Worm (Caenorhabditis elegans) whole organism, L3 larva: ENCODE data around the gene pcp-5.

ENCODE experiments used
- R02D3.7 ChIP-seq: fragments of 150-350 bp; optimal IDR thresholded peaks from 2 replicates; lab custom pipeline; 2014; ENCODE audit warnings: missing biosample characterization, missing genetic modification characterization
- aly-2 ChIP-seq: fragments of 150-350 bp; optimal IDR thresholded peaks from 2 replicates; lab custom pipeline; 2014; ENCODE audit warnings: missing biosample characterization, missing genetic modification characterization
- ama-1 ChIP-seq: fragments of 150-350 bp; optimal IDR thresholded peaks from 2 replicates; lab custom pipeline; 2018
- ceh-28 ChIP-seq: fragments of 150-350 bp; optimal IDR thresholded peaks from 2 replicates; lab custom pipeline; 2014; ENCODE audit warnings: missing biosample characterization, missing genetic modification reagents, missing genetic modification characterization
- ceh-82 ChIP-seq: fragments of 150-350 bp; optimal IDR thresholded peaks from 2 replicates; lab custom pipeline; 2014; ENCODE audit warnings: missing biosample characterization, missing genetic modification characterization
- ceh-9 ChIP-seq: sonication (generic microtip); optimal IDR thresholded peaks from 2 replicates; lab custom pipeline; 2018; ENCODE audit warnings: missing biosample characterization, missing genetic modification characterization
- daf-12 ChIP-seq: fragments of 150-350 bp; optimal IDR thresholded peaks from 2 replicates; lab custom pipeline; 2014; ENCODE audit warnings: missing biosample characterization, missing genetic modification reagents, missing genetic modification characterization
- egl-27 ChIP-seq: sonication (generic microtip); optimal IDR thresholded peaks from 4 replicates; lab custom pipeline; 2017; ENCODE audit warnings: missing biosample characterization, missing genetic modification reagents, missing genetic modification characterization
- elt-2 ChIP-seq: sonication (generic microtip); optimal IDR thresholded peaks from 2 replicates; lab custom pipeline; 2016; ENCODE audit warnings: missing genetic modification reagents, mild to moderate bottlenecking, missing genetic modification characterization, missing compliant biosample characterization
- elt-3 ChIP-seq, 3 experiments: fragments of 150-350 bp in 1 of 3; sonication (generic microtip) in 2 of 3; optimal IDR thresholded peaks; 2 replicates in 2 of 3; 4 replicates in 1 of 3; lab custom pipeline; 2014 to 2017; ENCODE audit warnings: missing biosample characterization in 3 of 3, missing genetic modification characterization in 3 of 3
- fkh-10 ChIP-seq: sonication (generic microtip); optimal IDR thresholded peaks from 2 replicates; lab custom pipeline; 2017; ENCODE audit warnings: missing biosample characterization, missing genetic modification reagents, missing genetic modification characterization
- fkh-2 ChIP-seq: fragments of 150-350 bp; optimal IDR thresholded peaks from 2 replicates; lab custom pipeline; 2014; ENCODE audit warnings: missing biosample characterization, missing genetic modification reagents, missing genetic modification characterization
- hmg-11 ChIP-seq: sonication (generic microtip); optimal IDR thresholded peaks from 2 replicates; lab custom pipeline; 2016; ENCODE audit warnings: missing genetic modification characterization, missing compliant biosample characterization
- lin-15B ChIP-seq: fragments of 150-350 bp; optimal IDR thresholded peaks from 2 replicates; lab custom pipeline; 2014; ENCODE audit warnings: missing biosample characterization, missing genetic modification characterization
- lin-39 ChIP-seq: fragments of 150-350 bp; optimal IDR thresholded peaks from 2 replicates; lab custom pipeline; 2018; ENCODE audit warnings: missing biosample characterization, missing genetic modification reagents, missing genetic modification characterization
- lsy-12 ChIP-seq: sonication (generic microtip); optimal IDR thresholded peaks from 2 replicates; lab custom pipeline; 2016; ENCODE audit warnings: mild to moderate bottlenecking, missing genetic modification characterization, missing compliant biosample characterization
- mdl-1 ChIP-seq: fragments of 150-350 bp; optimal IDR thresholded peaks from 2 replicates; lab custom pipeline; 2014; ENCODE audit warnings: missing biosample characterization, missing genetic modification characterization
- mml-1 ChIP-seq: fragments of 150-350 bp; sonication (generic microtip); optimal IDR thresholded peaks from 3 replicates; lab custom pipeline; 2014; ENCODE audit warnings: missing biosample characterization, missing genetic modification characterization
- nfya-1 ChIP-seq: sonication (generic microtip); optimal IDR thresholded peaks from 2 replicates; lab custom pipeline; 2017; ENCODE audit warnings: missing genetic modification characterization, mild to moderate bottlenecking, missing compliant biosample characterization, antibody characterized with exemption, moderate library complexity; ENCODE audit not compliant: insufficient read depth
- nhr-12 ChIP-seq: fragments of 150-350 bp; optimal IDR thresholded peaks from 2 replicates; lab custom pipeline; 2014; ENCODE audit warnings: missing biosample characterization, missing genetic modification characterization
- nhr-237 ChIP-seq: fragments of 150-350 bp; optimal IDR thresholded peaks from 2 replicates; lab custom pipeline; 2014; ENCODE audit warnings: missing biosample characterization, missing genetic modification characterization
- nhr-25 ChIP-seq: sonication (generic microtip); optimal IDR thresholded peaks from 2 replicates; lab custom pipeline; 2017; ENCODE audit warnings: missing biosample characterization, missing genetic modification characterization
- nhr-43 ChIP-seq: sonication (generic microtip); optimal IDR thresholded peaks from 2 replicates; lab custom pipeline; 2016; ENCODE audit warnings: mild to moderate bottlenecking, missing genetic modification characterization, missing compliant biosample characterization; ENCODE audit not compliant: poor library complexity, severe bottlenecking
- nhr-77 ChIP-seq: fragments of 150-350 bp; optimal IDR thresholded peaks from 2 replicates; lab custom pipeline; 2014; ENCODE audit warnings: missing biosample characterization, missing genetic modification characterization
- pha-4 ChIP-seq: fragments of 150-350 bp; optimal IDR thresholded peaks from 2 replicates; lab custom pipeline; 2014; ENCODE audit warnings: missing biosample characterization, missing genetic modification reagents, missing genetic modification characterization
- pqm-1 ChIP-seq: fragments of 150-350 bp; optimal IDR thresholded peaks from 2 replicates; lab custom pipeline; 2017; ENCODE audit warnings: missing biosample characterization, missing genetic modification characterization, inconsistent platforms
- skn-1 ChIP-seq: fragments of 150-350 bp; optimal IDR thresholded peaks from 2 replicates; lab custom pipeline; 2014; ENCODE audit warnings: missing biosample characterization, missing genetic modification characterization
- snpc-4 ChIP-seq: fragments of 150-350 bp; optimal IDR thresholded peaks from 2 replicates; lab custom pipeline; 2014; ENCODE audit warnings: missing biosample characterization, missing genetic modification characterization
- tbx-2 ChIP-seq: sonication (generic microtip); optimal IDR thresholded peaks from 2 replicates; lab custom pipeline; 2016; ENCODE audit warnings: mild to moderate bottlenecking, missing genetic modification characterization, missing compliant biosample characterization
- zag-1 ChIP-seq: fragments of 150-350 bp; optimal IDR thresholded peaks from 2 replicates; lab custom pipeline; 2014; ENCODE audit warnings: missing biosample characterization, missing genetic modification characterization
- ztf-11 ChIP-seq: fragments of 150-350 bp; optimal IDR thresholded peaks from 2 replicates; lab custom pipeline; 2014; ENCODE audit warnings: missing biosample characterization, missing genetic modification characterization

pcp-5 gene

DNA sequence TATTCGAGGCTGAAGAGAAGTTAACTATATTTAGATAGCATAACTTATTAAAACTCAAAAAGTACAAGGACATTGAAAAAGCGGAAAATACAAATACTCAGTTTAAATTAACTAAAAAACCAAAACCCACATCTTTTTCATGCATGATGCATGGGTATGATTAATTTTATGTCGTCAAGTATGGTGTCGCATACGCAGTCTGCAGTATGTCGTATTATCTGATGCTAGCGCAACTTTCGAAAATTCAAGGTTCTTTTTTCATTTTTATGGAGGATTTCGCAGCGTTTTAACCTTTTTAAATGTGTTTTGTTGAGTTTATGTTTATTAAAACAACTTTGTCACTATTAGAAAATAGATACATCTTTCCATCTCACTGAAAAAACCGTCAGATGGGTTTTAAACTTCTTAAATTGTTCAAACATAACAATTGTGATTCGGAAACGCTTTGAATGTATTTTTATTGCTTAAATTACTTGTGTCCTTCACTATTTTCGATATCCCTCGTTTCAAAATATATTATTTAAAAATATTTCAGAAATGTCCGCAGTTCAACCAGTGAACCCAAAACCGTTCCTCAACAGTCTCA lies 45.8 kb downstream of the pcp-5 start, which contains the start of gene snr-5:
Gene snr-5, plus strand, starts transcription at position 536 of the 586 bp plus-strand sequence.
- peak; percentile 31 for TF ChIP-seq hmg-11 (tag; lab: Kevin White, UChicago)
- TF ChIP-seq fkh-10 (GFP tag; lab: Kevin White, UChicago): no peak
- peak; percentile 40 for TF ChIP-seq nfya-1

DNA sequence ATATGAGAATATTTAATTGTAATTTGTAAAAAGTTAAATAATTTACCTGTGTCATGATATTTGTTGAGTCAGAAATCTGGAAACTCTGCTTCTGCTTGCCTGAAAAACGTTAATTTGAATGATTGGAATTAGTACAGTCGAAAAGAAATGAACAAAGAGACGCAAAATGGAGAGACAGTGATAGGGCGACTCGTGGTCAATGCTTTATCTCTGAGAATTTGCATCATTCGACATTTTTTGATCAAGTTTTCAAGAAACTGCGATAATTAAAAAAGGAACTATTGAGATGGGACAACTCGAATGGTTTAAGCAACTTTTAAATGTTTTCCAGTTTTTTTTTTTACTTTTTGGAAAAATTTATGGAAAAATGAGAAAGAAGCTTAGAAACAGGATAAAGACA lies 46.5 kb downstream of the pcp-5 start, which contains the start of gene cuc-1:
Gene cuc-1, minus strand, starts transcription at position 101 of the 400 bp plus-strand sequence.
- no peak for TF ChIP-seq zag-1 (tag; lab: Kevin White, UChicago)
- peak; percentile 31 for TF ChIP-seq elt-2 (tag; lab: Kevin White, UChicago)

DNA sequence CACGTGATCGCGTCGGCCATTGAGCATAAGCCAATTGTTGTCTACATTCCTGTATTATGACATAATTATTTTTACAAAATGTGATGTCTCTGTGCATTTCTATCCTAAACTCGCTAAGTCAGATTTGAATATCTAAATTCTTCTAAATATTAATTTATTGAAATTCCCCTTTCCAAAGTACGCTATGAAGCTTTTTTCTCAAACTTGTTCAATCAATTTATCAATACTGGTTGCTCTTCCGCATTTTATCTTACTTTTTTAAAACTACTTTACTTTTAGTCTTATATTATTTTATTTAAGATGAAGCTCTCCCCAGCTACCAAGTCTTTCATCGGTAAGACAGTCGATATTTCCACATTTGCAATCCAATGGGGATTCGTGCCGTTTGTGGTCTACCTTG lies 48.1 kb downstream of the pcp-5 start, which contains the start of gene tomm-7:
Gene tomm-7, plus strand, starts transcription at position 301 of the 400 bp plus-strand sequence.
- TF ChIP-seq tbx-2 (tag; lab: Kevin White, UChicago) (no peak), lin-39 (tag; lab: Kevin White, UChicago) (no peak), R02D3.7 (tag; lab: Kevin White, UChicago) (no peak), ceh-82 (tag; lab: Kevin White, UChicago) (no peak), fkh-2 (tag; lab: Kevin White, UChicago) (no peak), aly-2 (tag; lab: Kevin White, UChicago) (no peak), ama-1 (lab: Kevin White, UChicago) (no peak), nhr-12 (no peak), egl-27 (no peak), lsy-12 (tag; lab: Kevin White, UChicago) (no peak), ceh-9 (tag; lab: Kevin White, UChicago) (no peak), daf-12 (tag; lab: Kevin White, UChicago) (no peak), nhr-237 (tag; lab: Kevin White, UChicago) (no peak), lin-15B (tag; lab: Kevin White, UChicago) (no peak), nhr-77 (tag; lab: Kevin White, UChicago) (no peak), nhr-43 (no peak), nfya-1 (no peak), elt-2 (tag; lab: Kevin White, UChicago) (no peak), skn-1 (tag; lab: Kevin White, UChicago) (no peak)

DNA sequence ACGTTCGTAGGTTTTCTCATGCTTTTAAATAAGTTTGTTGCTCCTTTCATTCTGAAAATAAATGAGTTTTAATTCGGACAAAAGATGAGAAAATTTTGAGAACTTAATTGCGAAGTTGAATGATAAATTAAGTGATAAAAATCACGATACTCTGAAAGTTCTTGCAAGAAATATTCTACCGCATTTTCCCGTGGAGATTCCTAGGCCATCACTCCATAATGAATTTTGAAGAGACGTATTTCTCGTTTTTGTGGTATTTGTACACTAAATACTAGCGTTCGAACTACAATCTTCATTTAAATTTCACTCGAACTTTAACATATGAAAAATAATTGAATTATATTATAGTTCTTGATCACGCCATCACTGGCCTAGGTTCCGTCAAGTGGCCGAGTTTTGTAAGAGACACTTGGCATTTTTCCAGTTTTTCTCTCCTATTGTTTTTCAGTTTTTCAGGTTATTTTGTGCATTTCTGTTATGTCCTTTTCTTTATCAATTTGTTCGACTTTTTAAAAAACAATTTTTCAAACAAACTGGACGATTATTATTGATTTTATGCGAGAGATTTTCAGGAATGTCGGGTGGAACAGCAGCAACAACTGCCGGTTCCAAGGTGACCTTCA lies 48.9 kb downstream of the pcp-5 start, which contains the start of the genes coq-5 and ufm-1:
Gene coq-5, minus strand, starts transcription at position 51 of the 623 bp plus-strand sequence.
Gene ufm-1, plus strand, starts transcription at position 573 of the 623 bp plus-strand sequence.
- no peak for TF ChIP-seq skn-1 (tag; lab: Kevin White, UChicago)
- no peak for TF ChIP-seq lsy-12 (tag; lab: Kevin White, UChicago)
- TF ChIP-seq mdl-1 (tag; lab: Kevin White, UChicago): no peak
- TF ChIP-seq ztf-11: no peak
- TF ChIP-seq R02D3.7 (tag; lab: Kevin White, UChicago): no peak
- no peak for TF ChIP-seq nhr-237 (tag; lab: Kevin White, UChicago)
- TF ChIP-seq pqm-1: no peak
- no peak for TF ChIP-seq nhr-25 (tag; lab: Kevin White, UChicago)
- peak; percentile 55 for TF ChIP-seq nhr-43
- peak; percentile 4 for TF ChIP-seq elt-2 (tag; lab: Kevin White, UChicago)
- TF ChIP-seq daf-12 (tag; lab: Kevin White, UChicago): no peak
- TF ChIP-seq hmg-11 (tag; lab: Kevin White, UChicago): peak; percentile 8
- TF ChIP-seq pha-4: peak; percentile 14
- no peak for TF ChIP-seq mml-1 (tag; lab: Kevin White, UChicago)
- no peak for TF ChIP-seq ceh-28 (tag; lab: Kevin White, UChicago)
- TF ChIP-seq nfya-1: peak; percentile 5
- TF ChIP-seq lin-15B (tag; lab: Kevin White, UChicago): peak; percentile 18
- TF ChIP-seq snpc-4: no peak
- TF ChIP-seq, all 47 proteins: peak for 6

DNA sequence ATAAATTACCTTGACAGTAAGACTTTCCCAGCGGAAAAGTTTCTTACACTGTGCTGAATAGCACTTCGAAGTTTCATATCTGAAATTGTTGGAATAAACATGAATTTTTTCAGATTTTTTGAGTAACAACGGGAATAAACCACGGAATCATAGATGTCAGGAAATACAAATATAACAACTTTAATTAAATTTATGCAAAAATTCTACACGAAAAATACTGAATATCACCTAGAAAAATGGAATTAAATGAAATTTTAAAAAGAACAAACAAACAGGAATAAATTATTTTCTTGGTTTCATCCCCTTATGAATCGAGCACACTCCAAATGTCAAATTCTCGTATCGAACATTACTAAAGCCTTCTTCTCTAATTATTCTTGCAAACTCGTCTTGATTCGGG lies 50.3 kb downstream of the pcp-5 start, which contains the start of gene tag-307:
Gene tag-307, minus strand, starts transcription at position 101 of the 400 bp plus-strand sequence.
- TF ChIP-seq nhr-43 (no peak), nhr-77 (tag; lab: Kevin White, UChicago) (no peak), nfya-1 (no peak), zag-1 (tag; lab: Kevin White, UChicago) (no peak), daf-12 (tag; lab: Kevin White, UChicago) (no peak), ztf-11 (no peak), fkh-2 (tag; lab: Kevin White, UChicago) (no peak), elt-3 (tag; optimal IDR thresholded peaks at IDR 0.05; lab: Kevin White, UChicago) (no peak)
